Fruit fly (Drosophila melanogaster) whole organism, embryonic: ENCODE results near the gene Osi17.

Experiments used
- onecut ChIP-seq: fragments of 200-800 bp; sonication (Bioruptor generic); IDR thresholded peaks from 2 replicates; pipeline ENCODE4 v1.3.6; 2022; ENCODE audit warnings: missing biosample characterization, missing genetic modification characterization
- zen2 ChIP-seq: fragments of 200-800 bp; sonication (Bioruptor generic); IDR thresholded peaks from 3 replicates; pipeline ENCODE4 v1.3.6; 2022; ENCODE audit warnings: missing biosample characterization, missing genetic modification characterization; ENCODE audit not compliant: partially characterized antibody

DNA sequence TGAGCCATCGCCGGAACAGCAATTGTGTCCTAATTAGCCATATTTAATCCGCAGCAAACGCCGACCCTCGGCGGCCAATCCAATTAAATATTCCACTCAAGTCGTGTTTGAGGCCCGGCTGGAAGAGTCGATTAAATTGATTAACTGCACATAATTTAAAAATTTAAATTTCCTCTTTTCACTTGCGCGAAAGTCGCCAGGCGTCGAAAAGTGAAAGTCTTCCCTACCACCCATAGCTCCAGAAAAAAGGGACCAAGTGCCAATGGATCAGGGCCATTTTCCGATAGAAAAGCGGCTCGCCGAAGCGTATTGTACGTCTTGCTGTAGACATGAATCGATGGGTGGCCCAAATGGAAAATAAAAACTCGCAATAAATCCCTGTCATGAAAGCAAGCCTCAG, 25.8 kb downstream of the Osi17 start:
- TF ChIP-seq zen2 (GFP tag; lab: Robert Waterston, UW) (no peak), onecut (GFP tag; lab: Robert Waterston, UW) (no peak)
